Worm (Caenorhabditis elegans) whole organism, late embryonic: ENCODE data around the gene nas-24.

Experiments
- F13H6.1 ChIP-seq: sonication (generic microtip); optimal IDR thresholded peaks from 2 replicates; lab custom pipeline; 2016; ENCODE audit warnings: missing genetic modification characterization, missing compliant biosample characterization
- K02D7.2 ChIP-seq: sonication (generic microtip); optimal IDR thresholded peaks from 2 replicates; lab custom pipeline; 2017; ENCODE audit warnings: mild to moderate bottlenecking, missing genetic modification characterization, missing compliant biosample characterization
- K09A11.1 ChIP-seq: sonication (generic microtip); optimal IDR thresholded peaks from 2 replicates; lab custom pipeline; 2017; ENCODE audit warnings: antibody characterized with exemption, mild to moderate bottlenecking, missing genetic modification characterization, missing compliant biosample characterization; ENCODE audit not compliant: insufficient read depth
- Y22D7AL.16 ChIP-seq: sonication (generic microtip); optimal IDR thresholded peaks from 2 replicates; lab custom pipeline; 2016; ENCODE audit warnings: missing genetic modification characterization, missing compliant biosample characterization
- ahr-1 ChIP-seq: sonication (generic microtip); optimal IDR thresholded peaks from 2 replicates; lab custom pipeline; 2016; ENCODE audit warnings: missing genetic modification characterization, missing compliant biosample characterization
- ama-1 ChIP-seq: fragments of 150-350 bp; optimal IDR thresholded peaks from 2 replicates; lab custom pipeline; 2014
- ceh-14 ChIP-seq: sonication (generic microtip); optimal IDR thresholded peaks from 2 replicates; lab custom pipeline; 2016; ENCODE audit warnings: missing genotype, missing genetic modification characterization, missing compliant biosample characterization
- ceh-31 ChIP-seq: sonication (generic microtip); optimal IDR thresholded peaks from 2 replicates; lab custom pipeline; 2016; ENCODE audit warnings: missing genetic modification characterization, missing compliant biosample characterization
- ceh-48 ChIP-seq: sonication (generic microtip); optimal IDR thresholded peaks from 2 replicates; lab custom pipeline; 2016; ENCODE audit warnings: missing genetic modification characterization, inconsistent platforms, missing compliant biosample characterization
- ceh-9 ChIP-seq: sonication (generic microtip); optimal IDR thresholded peaks from 2 replicates; lab custom pipeline; 2016; ENCODE audit warnings: mild to moderate bottlenecking, missing genetic modification characterization, inconsistent platforms, missing compliant biosample characterization
- che-1 ChIP-seq: sonication (generic microtip); optimal IDR thresholded peaks from 2 replicates; lab custom pipeline; 2016; ENCODE audit warnings: mild to moderate bottlenecking, missing genetic modification characterization, missing compliant biosample characterization
- dve-1 ChIP-seq: sonication (generic microtip); optimal IDR thresholded peaks from 2 replicates; lab custom pipeline; 2017; ENCODE audit warnings: antibody characterized with exemption, mild to moderate bottlenecking, missing genetic modification characterization, missing compliant biosample characterization
- elt-2 ChIP-seq: sonication (generic microtip); optimal IDR thresholded peaks from 2 replicates; lab custom pipeline; 2016; ENCODE audit warnings: missing genetic modification reagents, missing genetic modification characterization, missing compliant biosample characterization
- elt-4 ChIP-seq: sonication (generic microtip); optimal IDR thresholded peaks from 2 replicates; lab custom pipeline; 2016; ENCODE audit warnings: missing genetic modification characterization, missing compliant biosample characterization
- ets-4 ChIP-seq: sonication (generic microtip); optimal IDR thresholded peaks from 2 replicates; lab custom pipeline; 2016; ENCODE audit warnings: missing genetic modification characterization, missing compliant biosample characterization
- eyg-1 ChIP-seq: sonication (generic microtip); optimal IDR thresholded peaks from 2 replicates; lab custom pipeline; 2016; ENCODE audit warnings: missing genotype, missing genetic modification characterization, missing compliant biosample characterization
- fkh-6 ChIP-seq: sonication (generic microtip); optimal IDR thresholded peaks from 2 replicates; lab custom pipeline; 2016; ENCODE audit warnings: missing genetic modification characterization, missing compliant biosample characterization
- gmeb-2 ChIP-seq: sonication (generic microtip); optimal IDR thresholded peaks from 2 replicates; lab custom pipeline; 2016; ENCODE audit warnings: missing genetic modification characterization, inconsistent platforms, missing compliant biosample characterization
- hlh-15 ChIP-seq: sonication (generic microtip); optimal IDR thresholded peaks from 2 replicates; lab custom pipeline; 2016; ENCODE audit warnings: missing genetic modification characterization, missing compliant biosample characterization
- hlh-30 ChIP-seq: sonication (generic microtip); optimal IDR thresholded peaks from 2 replicates; lab custom pipeline; 2017; ENCODE audit warnings: antibody characterized with exemption, missing genetic modification characterization, missing compliant biosample characterization; ENCODE audit not compliant: insufficient read depth
- hlh-6 ChIP-seq: sonication (generic microtip); optimal IDR thresholded peaks from 2 replicates; lab custom pipeline; 2016; ENCODE audit warnings: missing genotype, missing genetic modification characterization, missing compliant biosample characterization
- lim-6 ChIP-seq: sonication (generic microtip); optimal IDR thresholded peaks from 2 replicates; lab custom pipeline; 2016; ENCODE audit warnings: missing genetic modification characterization, missing compliant biosample characterization
- madf-2 ChIP-seq: sonication (generic microtip); optimal IDR thresholded peaks from 2 replicates; lab custom pipeline; 2017; ENCODE audit warnings: missing genetic modification characterization, missing compliant biosample characterization
- nfya-1 ChIP-seq: sonication (generic microtip); optimal IDR thresholded peaks from 2 replicates; lab custom pipeline; 2017; ENCODE audit warnings: missing genetic modification characterization, mild to moderate bottlenecking, missing compliant biosample characterization, antibody characterized with exemption, moderate library complexity
- nhr-11 ChIP-seq: fragments of 150-350 bp; optimal IDR thresholded peaks from 2 replicates; lab custom pipeline; 2014; ENCODE audit warnings: missing biosample characterization, missing genetic modification characterization
- npax-4 ChIP-seq: sonication (generic microtip); optimal IDR thresholded peaks from 2 replicates; lab custom pipeline; 2016; ENCODE audit warnings: missing genetic modification characterization, missing compliant biosample characterization
- pax-1 ChIP-seq: fragments of 150-350 bp; optimal IDR thresholded peaks from 2 replicates; lab custom pipeline; 2014; ENCODE audit warnings: missing biosample characterization, missing genetic modification characterization
- pha-4 ChIP-seq: fragments of 150-350 bp; optimal IDR thresholded peaks from 2 replicates; lab custom pipeline; 2018; ENCODE audit warnings: missing biosample characterization, missing genetic modification reagents, missing genetic modification characterization
- pqm-1 ChIP-seq: sonication (generic microtip); optimal IDR thresholded peaks from 2 replicates; lab custom pipeline; 2016; ENCODE audit warnings: missing genetic modification characterization, missing compliant biosample characterization
- sdc-2 ChIP-seq: sonication (generic microtip); optimal IDR thresholded peaks from 2 replicates; lab custom pipeline; 2016; ENCODE audit warnings: missing genotype, missing genetic modification characterization, missing compliant biosample characterization
- sox-2 ChIP-seq: fragments of 200-800 bp; sonication (Bioruptor generic); IDR thresholded peaks from 2 replicates; pipeline ENCODE4 v1.3.6; 2022; ENCODE audit warnings: missing genetic modification reagents, missing genetic modification characterization, missing compliant biosample characterization
- syd-9 ChIP-seq: sonication (generic microtip); optimal IDR thresholded peaks from 2 replicates; lab custom pipeline; 2016; ENCODE audit warnings: mild to moderate bottlenecking, missing genetic modification characterization, moderate library complexity, missing compliant biosample characterization
- tbx-2 ChIP-seq: sonication (generic microtip); optimal IDR thresholded peaks from 2 replicates; lab custom pipeline; 2016; ENCODE audit warnings: missing genetic modification characterization, missing compliant biosample characterization
- tbx-7 ChIP-seq: sonication (generic microtip); optimal IDR thresholded peaks from 2 replicates; lab custom pipeline; 2016; ENCODE audit warnings: missing genotype, missing genetic modification characterization, missing compliant biosample characterization
- ttx-3 ChIP-seq: sonication (generic microtip); optimal IDR thresholded peaks from 2 replicates; lab custom pipeline; 2016; ENCODE audit warnings: missing genetic modification reagents, missing genetic modification characterization, missing compliant biosample characterization
- unc-55 ChIP-seq: sonication (generic microtip); optimal IDR thresholded peaks from 2 replicates; lab custom pipeline; 2017; ENCODE audit warnings: missing biosample characterization, missing genetic modification reagents, missing genetic modification characterization
- zip-5 ChIP-seq: sonication (generic microtip); optimal IDR thresholded peaks from 2 replicates; lab custom pipeline; 2016; ENCODE audit warnings: missing genetic modification characterization, missing compliant biosample characterization
- ztf-16 ChIP-seq: sonication (generic microtip); optimal IDR thresholded peaks from 2 replicates; lab custom pipeline; 2017; ENCODE audit warnings: missing genetic modification characterization, missing compliant biosample characterization

nas-24 gene

ce11 chrV:13775529-13775928 lies 6.3 kb downstream of the nas-24 start, which contains the start of gene F53C11.1:
Gene F53C11.1 (plus strand): TSS chrV:13775796.
- no peak for TF ChIP-seq syd-9

DNA sequence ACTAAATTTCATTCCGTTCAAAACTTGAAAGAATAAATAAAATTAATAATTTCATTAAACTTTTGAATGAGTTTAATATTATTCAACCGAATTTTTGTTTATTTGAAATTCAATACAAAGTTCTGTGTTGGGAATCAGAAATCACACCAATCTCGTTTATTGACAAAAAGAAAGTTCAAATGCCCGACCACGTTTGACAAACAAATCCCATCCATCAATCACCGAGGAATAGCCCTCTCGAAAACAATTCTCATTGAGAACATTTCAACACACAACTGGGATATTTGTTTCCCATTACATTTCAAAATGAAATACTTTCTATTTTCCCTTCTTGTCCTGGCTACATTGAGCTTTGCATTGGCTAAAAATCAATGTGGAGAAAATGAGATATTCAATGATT lies 8.7 kb downstream of the nas-24 start, which contains the start of gene F53C11.9:
TSS of gene F53C11.9 (plus strand) at position 159 of the 400 bp plus-strand sequence.
- no peak for TF ChIP-seq eyg-1 (tag; lab: Kevin White, UChicago)
- peak; percentile 17 for TF ChIP-seq unc-55 (GFP tag; lab: Kevin White, UChicago)
- TF ChIP-seq sox-2 (GFP tag; lab: Robert Waterston, UW), result no peak

- TF ChIP-seq gmeb-2 (tag; lab: Kevin White, UChicago), result no peak
- TF ChIP-seq ttx-3 (tag; lab: Kevin White, UChicago), result no peak
- no peak for TF ChIP-seq ceh-14 (tag; lab: Kevin White, UChicago)
- no peak for TF ChIP-seq npax-4
- TF ChIP-seq lim-6 (tag; lab: Kevin White, UChicago), result no peak
- TF ChIP-seq Y22D7AL.16, result no peak
- TF ChIP-seq madf-2 (tag; lab: Kevin White, UChicago), result no peak
- TF ChIP-seq hlh-30 (tag; lab: Kevin White, UChicago), result no peak
- no peak for TF ChIP-seq hlh-6
- no peak for TF ChIP-seq nhr-11 (tag; lab: Kevin White, UChicago)
- TF ChIP-seq elt-4 (tag; lab: Kevin White, UChicago), result no peak
- no peak for TF ChIP-seq K09A11.1 (tag; lab: Kevin White, UChicago)
- no peak for TF ChIP-seq ceh-31 (tag; lab: Kevin White, UChicago)
Measured at ce11 chrV:13780902-13781301, 11.7 kb downstream of the nas-24 start.

- TF ChIP-seq ceh-48 (tag; lab: Kevin White, UChicago) (peak; percentile 3), ahr-1 (no peak), pax-1 (tag; lab: Kevin White, UChicago) (no peak)
- TF ChIP-seq, all 69 proteins: peak for 1
Measured at ce11 chrV:13782190-13782589, 13.0 kb downstream of the nas-24 start, which contains the start of gene decr-1.1. Gene decr-1.1 (plus strand): TSS chrV:13782399.

DNA sequence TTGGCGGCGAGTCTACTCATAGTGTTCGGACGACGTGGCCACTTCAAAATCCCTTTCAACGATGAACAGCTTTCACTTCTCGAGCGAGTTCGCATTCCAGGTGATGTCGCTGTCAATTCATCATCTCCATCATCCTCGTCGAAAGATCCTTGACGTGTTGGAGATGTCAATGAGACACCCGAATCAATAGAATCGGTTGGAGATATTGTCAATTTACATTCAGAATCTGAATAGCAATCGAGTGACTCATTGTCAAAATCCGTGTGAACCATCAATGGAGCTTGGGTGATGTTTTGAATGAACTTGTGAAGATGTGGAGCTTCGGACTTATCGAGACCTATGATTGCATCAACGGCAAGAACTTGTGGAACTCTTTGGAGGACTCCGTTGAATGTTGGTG lies 16.6 kb downstream of the nas-24 start:
- TF ChIP-seq tbx-7 (no peak), dve-1 (tag; lab: Kevin White, UChicago) (no peak), ahr-1 (no peak), ttx-3 (tag; lab: Kevin White, UChicago) (no peak), ztf-16 (tag; lab: Kevin White, UChicago) (no peak), pha-4 (tag; lab: Kevin White, UChicago) (no peak)

DNA sequence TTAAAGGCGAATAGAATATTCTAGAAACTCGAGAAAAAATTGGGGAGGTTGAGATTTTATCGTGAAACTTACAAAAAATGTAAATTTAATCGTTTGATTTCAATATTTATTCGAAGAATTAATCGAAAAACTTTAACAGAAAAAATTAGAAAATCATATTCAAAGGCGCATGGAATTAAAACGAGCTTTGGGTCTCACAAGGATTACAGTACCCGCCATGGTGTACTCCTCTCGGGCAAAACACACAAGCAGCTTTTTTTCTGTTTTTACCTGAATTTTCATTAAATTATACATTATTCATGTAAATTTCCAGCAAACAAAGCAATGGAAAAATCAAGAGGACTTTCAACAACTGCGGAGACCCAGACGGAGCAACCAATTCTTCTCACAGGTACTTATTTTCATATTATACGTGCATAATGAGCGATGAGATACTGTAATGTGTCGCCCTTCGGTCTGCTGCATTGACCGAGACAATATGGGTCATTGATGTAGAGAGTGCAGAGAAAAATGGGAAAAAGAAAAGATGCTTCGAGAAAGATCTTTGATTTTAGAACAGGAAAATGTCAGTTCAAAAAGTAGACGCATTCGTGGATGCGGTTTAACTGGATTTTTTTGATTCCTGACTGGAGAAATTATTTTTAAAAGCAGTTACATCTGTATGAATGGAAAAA lies 18.2 kb downstream of the nas-24 start, which contains the start of the genes F53C11.4 and F53C11.5:
TSS of gene F53C11.4 (minus strand) at position 128 of the 674 bp plus-strand sequence.
TSS of gene F53C11.5 (plus strand) at position 325 of the 674 bp plus-strand sequence.
- TF ChIP-seq pqm-1 (tag; lab: Kevin White, UChicago) (no peak), sdc-2 (tag; lab: Kevin White, UChicago) (no peak), zip-5 (no peak), fkh-6 (tag; lab: Kevin White, UChicago) (no peak), F13H6.1 (no peak), tbx-2 (tag; lab: Kevin White, UChicago) (peak; percentile 14), npax-4 (no peak), che-1 (no peak), elt-2 (peak; percentile 12), hlh-15 (tag; lab: Kevin White, UChicago) (no peak), ama-1 (lab: Kevin White, UChicago) (no peak), ceh-14 (tag; lab: Kevin White, UChicago) (no peak), ceh-31 (tag; lab: Kevin White, UChicago) (peak; percentile 14), ztf-16 (tag; lab: Kevin White, UChicago) (no peak), K02D7.2 (tag; lab: Kevin White, UChicago) (no peak), syd-9 (no peak), ets-4 (peak; percentile 14), nfya-1 (tag; lab: Kevin White, UChicago) (peak; percentile 60), ceh-9 (tag; lab: Kevin White, UChicago) (no peak)
